Worm (Caenorhabditis elegans) whole organism, L4 larva: ENCODE results near the gene ZK856.6.

Experiments
- D1046.2 ChIP-seq: fragments of 200-800 bp; sonication (Bioruptor generic); IDR thresholded peaks from 2 replicates; pipeline ENCODE4 v1.3.6; 2022; ENCODE audit warnings: missing genetic modification characterization, missing compliant biosample characterization
- F10B5.3 ChIP-seq: sonication (generic microtip); optimal IDR thresholded peaks from 2 replicates; lab custom pipeline; 2016; ENCODE audit warnings: mild to moderate bottlenecking, missing genetic modification characterization, missing compliant biosample characterization
- F49E8.2 ChIP-seq: sonication (generic microtip); optimal IDR thresholded peaks from 2 replicates; lab custom pipeline; 2016; ENCODE audit warnings: missing compliant biosample characterization, mild to moderate bottlenecking, missing genetic modification characterization, borderline replicate concordance
- Y48G9A.11 ChIP-seq: fragments of 200-800 bp; sonication (Bioruptor generic); IDR thresholded peaks from 2 replicates; pipeline ENCODE4 v1.3.6; 2022; ENCODE audit warnings: missing genetic modification reagents, missing genetic modification characterization, missing compliant biosample characterization
- Y5F2A.4 ChIP-seq: fragments of 200-800 bp; sonication (Bioruptor generic); optimal IDR thresholded peaks from 2 replicates; lab custom pipeline; 2018; ENCODE audit warnings: mild to moderate bottlenecking, missing genetic modification characterization, missing compliant biosample characterization
- ZK546.5 ChIP-seq, 2 experiments: sonication (generic microtip); optimal IDR thresholded peaks; 2 replicates each; lab custom pipeline; 2017; ENCODE audit warnings: missing biosample characterization in 2 of 2, missing genetic modification characterization in 2 of 2
- aha-1 ChIP-seq: fragments of 150-350 bp; peaks from one replicate; lab custom pipeline; 2014; ENCODE audit warnings: missing biosample characterization, missing genetic modification characterization
- aly-2 ChIP-seq: sonication (generic microtip); optimal IDR thresholded peaks from 2 replicates; lab custom pipeline; 2018; ENCODE audit warnings: missing biosample characterization, missing genetic modification characterization
- ama-1 ChIP-seq: fragments of 150-350 bp; optimal IDR thresholded peaks from 2 replicates; lab custom pipeline; 2014; ENCODE audit warnings: inconsistent platforms, mixed read lengths
- arid-1 ChIP-seq: fragments of 200-800 bp; sonication (Bioruptor generic); conservative IDR thresholded peaks from 2 replicates; pipeline ENCODE4 v1.3.6; 2022; ENCODE audit warnings: missing genetic modification reagents, missing genetic modification characterization, missing compliant biosample characterization
- attf-4 ChIP-seq: sonication (generic microtip); optimal IDR thresholded peaks from 3 replicates; lab custom pipeline; 2017; ENCODE audit warnings: missing biosample characterization, missing genetic modification characterization
- ceh-62 ChIP-seq: sonication (generic microtip); optimal IDR thresholded peaks from 2 replicates; lab custom pipeline; 2017; ENCODE audit warnings: missing biosample characterization, missing genetic modification characterization
- ces-1 ChIP-seq: fragments of 150-350 bp; sonication (generic microtip); optimal IDR thresholded peaks from 4 replicates; lab custom pipeline; 2014; ENCODE audit warnings: missing biosample characterization, missing genetic modification reagents, missing genetic modification characterization
- cey-2 ChIP-seq: sonication (generic microtip); optimal IDR thresholded peaks from 3 replicates; lab custom pipeline; 2017; ENCODE audit warnings: missing genetic modification characterization, mild to moderate bottlenecking, missing compliant biosample characterization, antibody characterized with exemption, borderline replicate concordance; ENCODE audit not compliant: insufficient read depth
- ctbp-1 ChIP-seq: fragments of 200-800 bp; sonication (Bioruptor generic); IDR thresholded peaks from 2 replicates; pipeline ENCODE4 v1.3.6; 2022; ENCODE audit warnings: missing genetic modification reagents, missing genetic modification characterization, missing compliant biosample characterization
- daf-19 ChIP-seq: fragments of 200-800 bp; sonication (Bioruptor generic); conservative IDR thresholded peaks from 2 replicates; pipeline ENCODE4 v1.3.6; 2022; ENCODE audit warnings: missing genetic modification characterization, missing compliant biosample characterization
- dmd-6 ChIP-seq: fragments of 200-800 bp; sonication (Bioruptor generic); IDR thresholded peaks from 2 replicates; pipeline ENCODE4 v1.3.6; 2022; ENCODE audit warnings: missing genetic modification reagents, missing genetic modification characterization, missing compliant biosample characterization
- dmd-9 ChIP-seq: fragments of 200-800 bp; sonication (Bioruptor generic); IDR thresholded peaks from 2 replicates; pipeline ENCODE4 v1.3.6; 2022; ENCODE audit warnings: missing genetic modification reagents, missing genetic modification characterization, missing compliant biosample characterization
- dpl-1 ChIP-seq: fragments of 150-350 bp; optimal IDR thresholded peaks from 2 replicates; lab custom pipeline; 2014; ENCODE audit warnings: missing biosample characterization, missing genetic modification reagents, missing genetic modification characterization
- egl-43 ChIP-seq: fragments of 200-800 bp; sonication (Bioruptor generic); IDR thresholded peaks from 2 replicates; pipeline ENCODE4 v1.3.6; 2022; ENCODE audit warnings: missing genetic modification reagents, missing genetic modification characterization, missing compliant biosample characterization
- hmg-1.1 ChIP-seq: fragments of 200-800 bp; sonication (Bioruptor generic); IDR thresholded peaks from 2 replicates; pipeline ENCODE4 v1.3.6; 2022; ENCODE audit warnings: missing genetic modification reagents, missing genetic modification characterization, missing compliant biosample characterization
- lin-29 ChIP-seq: fragments of 200-800 bp; sonication (Bioruptor generic); IDR thresholded peaks from 2 replicates; pipeline ENCODE4 v1.3.6; 2022; ENCODE audit warnings: missing genetic modification reagents, missing genetic modification characterization, missing compliant biosample characterization
- lin-38 ChIP-seq: fragments of 200-800 bp; sonication (Bioruptor generic); IDR thresholded peaks from 2 replicates; pipeline ENCODE4 v1.3.6; 2022; ENCODE audit warnings: missing genetic modification reagents, missing genetic modification characterization, missing compliant biosample characterization
- lin-39 ChIP-seq: fragments of 150-350 bp; optimal IDR thresholded peaks from 2 replicates; lab custom pipeline; 2014; ENCODE audit warnings: missing biosample characterization, missing genetic modification reagents, missing genetic modification characterization
- lir-3 ChIP-seq: sonication (generic microtip); optimal IDR thresholded peaks from 2 replicates; lab custom pipeline; 2016; ENCODE audit warnings: mild to moderate bottlenecking, missing genetic modification characterization, missing compliant biosample characterization
- mdt-29 ChIP-seq: fragments of 200-800 bp; sonication (Bioruptor generic); IDR thresholded peaks from 2 replicates; pipeline ENCODE4 v1.3.6; 2022; ENCODE audit warnings: missing genetic modification reagents, missing genetic modification characterization, missing compliant biosample characterization
- mep-1 ChIP-seq: fragments of 150-350 bp; sonication (generic microtip); optimal IDR thresholded peaks from 3 replicates; lab custom pipeline; 2014; ENCODE audit warnings: missing biosample characterization, missing genetic modification characterization
- mes-2 ChIP-seq: sonication (generic microtip); optimal IDR thresholded peaks from 2 replicates; lab custom pipeline; 2016; ENCODE audit warnings: missing genotype, mild to moderate bottlenecking, missing genetic modification characterization, missing compliant biosample characterization; ENCODE audit not compliant: poor library complexity, severe bottlenecking
- mxl-2 ChIP-seq: fragments of 200-800 bp; sonication (Bioruptor generic); conservative IDR thresholded peaks from 2 replicates; pipeline ENCODE4 v1.3.6; 2022; ENCODE audit warnings: missing genetic modification reagents, missing genetic modification characterization, missing compliant biosample characterization
- nhr-111 ChIP-seq: fragments of 200-800 bp; sonication (Bioruptor generic); optimal IDR thresholded peaks from 2 replicates; lab custom pipeline; 2018; ENCODE audit warnings: mild to moderate bottlenecking, missing genetic modification characterization, missing compliant biosample characterization
- nhr-25 ChIP-seq: sonication (generic microtip); optimal IDR thresholded peaks from 2 replicates; lab custom pipeline; 2017; ENCODE audit warnings: missing genetic modification characterization, mild to moderate bottlenecking, missing compliant biosample characterization, antibody characterized with exemption, moderate library complexity, borderline replicate concordance; ENCODE audit not compliant: insufficient read depth
- nhr-28 ChIP-seq: fragments of 150-350 bp; optimal IDR thresholded peaks from 2 replicates; lab custom pipeline; 2014; ENCODE audit warnings: missing biosample characterization, missing genetic modification characterization
- pha-4 ChIP-seq, 2 experiments: fragments of 150-350 bp in 1 of 2; fragments of 200-800 bp in 1 of 2; sonication (Bioruptor generic) in 1 of 2; IDR thresholded peaks in 1 of 2; optimal IDR thresholded peaks in 1 of 2; 2 replicates each; pipeline versions ENCODE4 v1.3.6 to Lab custom; 2014 to 2022; ENCODE audit warnings: missing genetic modification characterization in 2 of 2, missing genetic modification reagents in 2 of 2, missing biosample characterization in 1 of 2, missing compliant biosample characterization in 1 of 2
- rbr-2 ChIP-seq: sonication (generic microtip); optimal IDR thresholded peaks from 2 replicates; lab custom pipeline; 2016; ENCODE audit warnings: missing genotype, missing genetic modification characterization, missing compliant biosample characterization
- sdz-12 ChIP-seq: fragments of 200-800 bp; sonication (Bioruptor generic); optimal IDR thresholded peaks from 2 replicates; lab custom pipeline; 2018; ENCODE audit warnings: mild to moderate bottlenecking, missing genetic modification characterization, missing compliant biosample characterization
- skn-1 ChIP-seq: fragments of 150-350 bp; optimal IDR thresholded peaks from 2 replicates; lab custom pipeline; 2014; ENCODE audit warnings: missing biosample characterization, missing genetic modification characterization
- snpc-4 ChIP-seq: fragments of 150-350 bp; optimal IDR thresholded peaks from 2 replicates; lab custom pipeline; 2014; ENCODE audit warnings: missing biosample characterization, missing genetic modification characterization
- spr-3 ChIP-seq: fragments of 200-800 bp; sonication (Bioruptor generic); optimal IDR thresholded peaks from 2 replicates; lab custom pipeline; 2018; ENCODE audit warnings: mild to moderate bottlenecking, missing genetic modification characterization, missing compliant biosample characterization
- tra-1 ChIP-seq: fragments of 200-800 bp; sonication (Bioruptor generic); IDR thresholded peaks from 2 replicates; pipeline ENCODE4 v1.3.6; 2022; ENCODE audit warnings: missing genetic modification reagents, missing genetic modification characterization, missing compliant biosample characterization
- unc-130 ChIP-seq: sonication (generic microtip); optimal IDR thresholded peaks from 2 replicates; lab custom pipeline; 2016; ENCODE audit warnings: missing genetic modification reagents, missing genetic modification characterization, missing compliant biosample characterization
- zag-1 ChIP-seq: fragments of 150-350 bp; optimal IDR thresholded peaks from 2 replicates; lab custom pipeline; 2014; ENCODE audit warnings: missing biosample characterization, missing genetic modification characterization
- zip-2 ChIP-seq: fragments of 150-350 bp; optimal IDR thresholded peaks from 2 replicates; lab custom pipeline; 2014; ENCODE audit warnings: missing biosample characterization, missing genetic modification characterization

Gene ZK856.6

DNA sequence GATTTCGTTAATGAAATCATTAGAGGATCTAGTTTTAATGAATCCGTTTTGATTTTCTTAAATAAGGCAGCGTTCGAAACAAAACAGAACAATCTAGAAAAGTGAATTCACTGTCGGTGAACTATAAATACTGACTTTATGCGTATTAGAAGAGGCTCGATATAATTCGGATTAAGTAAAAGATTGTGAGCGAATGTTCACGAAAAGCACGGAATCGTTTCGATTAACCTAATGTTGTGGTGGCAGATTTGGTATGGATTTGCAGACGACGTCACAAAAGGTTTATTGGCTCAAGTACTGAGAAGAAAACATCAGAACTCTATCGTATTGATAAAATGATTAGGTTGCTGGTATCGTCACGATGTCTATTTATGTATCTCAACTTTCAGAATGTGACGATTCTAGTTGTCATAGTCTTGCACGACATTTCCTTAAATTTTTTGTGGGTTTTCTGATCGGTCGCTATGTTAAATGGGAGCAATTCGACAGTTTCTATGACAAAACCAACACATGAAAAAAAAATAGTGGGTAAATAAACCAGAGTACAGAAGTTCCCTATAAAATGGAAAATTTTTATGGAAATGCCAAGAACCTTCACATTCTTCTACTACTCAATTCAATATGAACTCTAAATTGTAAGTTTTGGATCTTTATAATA is 30.9 kb downstream of the ZK856.6 start, which contains the start of the genes pyt-1 and fipr-7:
Gene pyt-1, minus strand, starts transcription at position 101 of the 658 bp plus-strand sequence.
Gene fipr-7, plus strand, starts transcription at position 608 of the 658 bp plus-strand sequence.
- TF ChIP-seq rbr-2 (no peak), D1046.2 (GFP tag; lab: Robert Waterston, UW) (no peak), lin-29 (no peak)

DNA sequence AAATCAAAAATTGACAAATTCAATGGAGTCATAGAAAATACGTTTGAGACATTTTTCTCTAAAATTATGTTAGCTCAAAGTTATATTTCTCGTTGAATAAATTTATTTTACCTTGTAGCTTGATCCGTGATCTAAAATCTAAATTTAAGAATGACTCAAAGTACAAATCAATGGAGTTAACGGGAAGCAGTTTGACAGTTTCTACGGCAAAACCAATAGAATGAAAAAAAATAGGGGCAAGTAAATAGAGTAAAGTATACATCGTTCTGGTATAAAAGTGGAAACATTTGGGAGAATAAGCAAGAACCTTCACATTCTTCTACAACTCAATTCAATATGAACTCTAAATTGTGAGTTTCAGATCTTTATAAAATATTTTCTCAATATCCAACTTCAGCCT is 32.4 kb downstream of the ZK856.6 start, which contains the start of gene fipr-6:
Gene fipr-6, plus strand, starts transcription at position 301 of the 400 bp plus-strand sequence.
- TF ChIP-seq F10B5.3 (tag; lab: Kevin White, UChicago) = no peak
- no peak for TF ChIP-seq nhr-111 (GFP tag; lab: Kevin White, UChicago)
- no peak for TF ChIP-seq tra-1 (GFP tag; lab: Robert Waterston, UW)
- TF ChIP-seq skn-1 (tag; lab: Kevin White, UChicago) = no peak
- no peak for TF ChIP-seq lin-39 (tag; lab: Kevin White, UChicago)
- TF ChIP-seq arid-1 (GFP tag; lab: Robert Waterston, UW) = no peak
- no peak for TF ChIP-seq aly-2 (tag; lab: Kevin White, UChicago)
- no peak for TF ChIP-seq cey-2

DNA sequence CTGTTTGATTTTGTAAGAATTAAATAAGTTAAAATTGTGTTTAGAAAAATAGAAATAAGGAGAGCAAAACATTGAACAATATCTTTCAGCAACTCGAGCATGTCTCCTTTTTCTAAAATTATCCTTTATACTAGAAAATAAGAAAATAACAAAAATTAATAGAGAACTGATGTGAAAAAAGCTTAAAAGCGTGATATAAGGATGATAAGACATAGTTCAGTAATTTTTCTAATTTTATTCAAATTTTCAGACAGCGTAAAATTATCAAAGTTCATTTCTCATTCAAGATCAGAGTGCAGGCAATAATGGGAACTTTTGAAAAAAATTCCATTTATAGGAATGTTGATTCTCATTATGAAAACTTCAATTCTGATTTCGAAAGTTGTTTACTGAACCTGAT is 34.8 kb downstream of the ZK856.6 start, which contains the start of gene str-182:
Gene str-182, minus strand, starts transcription at position 101 of the 400 bp plus-strand sequence.
- TF ChIP-seq F49E8.2 (tag; lab: Kevin White, UChicago) = no peak
- TF ChIP-seq skn-1 (tag; lab: Kevin White, UChicago) = no peak
- no peak for TF ChIP-seq snpc-4
- no peak for TF ChIP-seq nhr-28 (tag; lab: Kevin White, UChicago)
- TF ChIP-seq ceh-62 = no peak
- TF ChIP-seq unc-130 = no peak
- TF ChIP-seq ZK546.5 (tag; optimal IDR thresholded peaks at IDR 0.05; lab: Kevin White, UChicago) = no peak
- TF ChIP-seq spr-3 = no peak
- no peak for TF ChIP-seq zag-1 (tag; lab: Kevin White, UChicago)
- no peak for TF ChIP-seq nhr-25 (tag; lab: Kevin White, UChicago)
- no peak for TF ChIP-seq hmg-1.1 (GFP tag; lab: Robert Waterston, UW)
- TF ChIP-seq ces-1 (GFP tag; lab: Kevin White, UChicago) = no peak
- TF ChIP-seq dmd-6 = no peak
- TF ChIP-seq, all 104 proteins: peak for 0

DNA sequence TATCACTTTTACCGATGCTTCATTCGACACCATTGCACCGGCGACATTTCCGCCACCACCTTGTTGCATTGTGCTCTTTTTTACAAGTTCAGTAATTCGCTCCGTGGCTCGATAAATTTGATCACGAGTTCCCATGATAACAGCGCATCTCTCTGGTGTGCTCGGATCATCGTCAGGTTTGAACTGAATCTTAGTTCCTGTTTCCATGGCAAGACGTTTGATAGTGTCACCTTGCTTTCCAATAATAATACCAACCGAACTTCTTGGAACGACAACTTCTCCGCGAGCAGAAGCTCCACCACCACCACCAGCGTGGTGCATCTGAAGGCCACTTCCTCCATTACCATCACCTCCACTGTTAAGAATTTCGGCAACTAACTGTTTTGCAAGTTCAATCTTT is 38.7 kb downstream of the ZK856.6 start:
- TF ChIP-seq aha-1 (tag; lab: Kevin White, UChicago) (peak; percentile 96), egl-43 (no peak)

DNA sequence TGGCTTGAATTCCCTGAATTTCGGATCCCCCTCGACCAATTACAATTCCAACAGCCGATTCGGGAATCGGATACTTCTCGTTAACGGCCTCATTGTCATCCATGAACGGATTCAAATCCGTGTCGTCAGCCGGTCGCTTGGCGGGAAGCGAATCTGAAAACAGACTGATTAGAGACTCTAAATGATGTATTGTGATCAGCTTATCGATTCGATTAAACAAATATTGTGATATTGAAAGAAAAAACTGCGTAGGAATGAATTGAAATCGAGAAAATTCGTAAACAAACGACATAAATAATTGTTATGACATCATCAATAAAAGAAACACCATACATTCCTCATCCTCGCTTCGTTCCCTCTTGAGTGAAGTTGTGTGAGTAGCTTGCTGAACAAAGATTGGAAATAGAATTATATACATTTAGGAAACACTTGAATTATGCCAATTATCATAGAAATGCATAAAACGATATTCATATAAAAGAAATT is 39.5 kb downstream of the ZK856.6 start:
- TF ChIP-seq mes-2 (peak; percentile 3), mep-1 (tag; lab: Kevin White, UChicago) (no peak), zip-2 (tag; lab: Kevin White, UChicago) (no peak), dpl-1 (no peak), pha-4 (GFP tag; IDR thresholded peaks at IDR 0.05; lab: Robert Waterston, UW) (peak; percentile 50; the same call in 1 of the 2 replicates), pha-4 (tag; optimal IDR thresholded peaks at IDR 0.05; lab: Kevin White, UChicago) (no peak), Y5F2A.4 (GFP tag; lab: Kevin White, UChicago) (peak; percentile 18), sdz-12 (GFP tag; lab: Kevin White, UChicago) (peak; percentile 55), mxl-2 (GFP tag; lab: Robert Waterston, UW) (no peak), unc-130 (peak; percentile 42), mdt-29 (peak; percentile 33; the same call in 1 of the 2 replicates), lin-38 (peak; percentile 67), daf-19 (GFP tag; lab: Robert Waterston, UW) (peak; percentile 32; the same call in 1 of the 2 replicates), ama-1 (peak; percentile 87), Y48G9A.11 (GFP tag; lab: Robert Waterston, UW) (0 out of 2 replicates have a peak, but pooled peaks have one; percentile 23), arid-1 (GFP tag; lab: Robert Waterston, UW) (0 out of 2 replicates have a peak, but pooled peaks have one; percentile 6), dmd-9 (GFP tag; lab: Robert Waterston, UW) (no peak), lir-3 (tag; lab: Kevin White, UChicago) (no peak), ctbp-1 (0 out of 2 replicates have a peak, but pooled peaks have one; percentile 49), attf-4 (no peak)
